Worm (Caenorhabditis elegans) whole organism, L1 larva: ENCODE results near the gene eat-6.

Experiments used
- C04F5.9 ChIP-seq: sonication (generic microtip); optimal IDR thresholded peaks from 2 replicates; lab custom pipeline; 2016; ENCODE audit warnings: missing genetic modification characterization, missing compliant biosample characterization
- blmp-1 ChIP-seq: fragments of 150-350 bp; optimal IDR thresholded peaks from 2 replicates; lab custom pipeline; 2014; ENCODE audit warnings: missing biosample characterization, missing genetic modification characterization
- ceh-8 ChIP-seq: fragments of 200-800 bp; sonication (Bioruptor generic); optimal IDR thresholded peaks from 2 replicates; lab custom pipeline; 2018; ENCODE audit warnings: mild to moderate bottlenecking, missing genetic modification characterization, moderate library complexity, missing compliant biosample characterization
- ceh-82 ChIP-seq, 3 experiments: fragments of 150-350 bp in 1 of 3; sonication (generic microtip) in 2 of 3; optimal IDR thresholded peaks; 2 replicates each; lab custom pipeline; 2014 to 2017; ENCODE audit warnings: missing biosample characterization in 3 of 3, missing genetic modification characterization in 3 of 3
- ceh-90 ChIP-seq: sonication (generic microtip); optimal IDR thresholded peaks from 2 replicates; lab custom pipeline; 2016; ENCODE audit warnings: missing genetic modification characterization, missing compliant biosample characterization
- ces-1 ChIP-seq: fragments of 150-350 bp; optimal IDR thresholded peaks from 2 replicates; lab custom pipeline; 2014; ENCODE audit warnings: missing biosample characterization, missing genetic modification reagents, missing genetic modification characterization
- dsc-1 ChIP-seq: sonication (generic microtip); optimal IDR thresholded peaks from 2 replicates; lab custom pipeline; 2016; ENCODE audit warnings: mild to moderate bottlenecking, missing genetic modification characterization, missing compliant biosample characterization
- efl-1 ChIP-seq, 4 experiments: fragments of 150-350 bp; optimal IDR thresholded peaks in 3 of 4; peaks in 1 of 4; 1 replicate in 1 of 4; 2 replicates in 3 of 4; lab custom pipeline; 2014; ENCODE audit warnings: missing biosample characterization in 2 of 4, missing genetic modification characterization in 2 of 4, missing genetic modification reagents in 2 of 4
- elt-3 ChIP-seq, 6 experiments: fragments of 150-350 bp in 1 of 6; sonication (generic microtip); optimal IDR thresholded peaks; 2 replicates each; lab custom pipeline; 2017 to 2018; ENCODE audit warnings: missing biosample characterization in 6 of 6, missing genetic modification characterization in 6 of 6, inconsistent platforms in 1 of 6
- ets-5 ChIP-seq: fragments of 200-800 bp; sonication (Bioruptor generic); IDR thresholded peaks from 2 replicates; pipeline ENCODE4 v1.3.6; 2022; ENCODE audit warnings: missing genetic modification characterization, missing compliant biosample characterization
- fkh-10 ChIP-seq: sonication (generic microtip); optimal IDR thresholded peaks from 2 replicates; lab custom pipeline; 2017; ENCODE audit warnings: missing biosample characterization, missing genetic modification reagents, missing genetic modification characterization
- fkh-4 ChIP-seq: sonication (generic microtip); optimal IDR thresholded peaks from 2 replicates; lab custom pipeline; 2016; ENCODE audit warnings: missing compliant biosample characterization, missing genetic modification characterization, borderline replicate concordance
- fos-1 ChIP-seq: fragments of 150-350 bp; optimal IDR thresholded peaks from 2 replicates; lab custom pipeline; 2014; ENCODE audit warnings: missing biosample characterization, missing genetic modification characterization
- grh-1 ChIP-seq: fragments of 200-800 bp; sonication (Bioruptor generic); IDR thresholded peaks from 2 replicates; pipeline ENCODE4 v1.3.6; 2022; ENCODE audit warnings: missing genetic modification reagents, missing genetic modification characterization, missing compliant biosample characterization
- hpl-2 ChIP-seq: fragments of 150-350 bp; optimal IDR thresholded peaks from 2 replicates; lab custom pipeline; 2014; ENCODE audit warnings: missing biosample characterization, missing genetic modification reagents, missing genetic modification characterization
- irx-1 ChIP-seq: sonication (generic microtip); optimal IDR thresholded peaks from 2 replicates; lab custom pipeline; 2016; ENCODE audit warnings: missing genetic modification characterization, missing compliant biosample characterization
- isw-1 ChIP-seq: fragments of 200-800 bp; sonication (Bioruptor generic); IDR thresholded peaks from 2 replicates; pipeline ENCODE4 v1.3.6; 2022; ENCODE audit warnings: missing genetic modification characterization, missing compliant biosample characterization
- lin-14 ChIP-seq: fragments of 200-800 bp; sonication (Bioruptor generic); optimal IDR thresholded peaks from 2 replicates; lab custom pipeline; 2018; ENCODE audit warnings: mild to moderate bottlenecking, missing genetic modification characterization, moderate library complexity, missing compliant biosample characterization
- lin-35 ChIP-seq, 2 experiments: fragments of 150-350 bp; optimal IDR thresholded peaks; 2 replicates each; lab custom pipeline; 2014; ENCODE audit warnings: missing biosample characterization in 2 of 2, missing genetic modification characterization in 2 of 2, missing genetic modification reagents in 2 of 2
- lir-3 ChIP-seq: sonication (generic microtip); optimal IDR thresholded peaks from 2 replicates; lab custom pipeline; 2016; ENCODE audit warnings: mild to moderate bottlenecking, missing genetic modification characterization, moderate library complexity, missing compliant biosample characterization; ENCODE audit not compliant: poor library complexity
- lsy-2 ChIP-seq, 2 experiments: fragments of 150-350 bp; optimal IDR thresholded peaks; 2 replicates each; lab custom pipeline; 2014; ENCODE audit warnings: missing biosample characterization in 2 of 2, missing genetic modification characterization in 2 of 2
- mef-2 ChIP-seq: fragments of 150-350 bp; optimal IDR thresholded peaks from 2 replicates; lab custom pipeline; 2014; ENCODE audit warnings: missing biosample characterization, missing genetic modification characterization
- mep-1 ChIP-seq: fragments of 150-350 bp; optimal IDR thresholded peaks from 2 replicates; lab custom pipeline; 2014; ENCODE audit warnings: missing biosample characterization, missing genetic modification characterization
- nhr-19 ChIP-seq: fragments of 200-800 bp; sonication (Bioruptor generic); conservative IDR thresholded peaks from 2 replicates; pipeline ENCODE4 v1.3.6; 2022; ENCODE audit warnings: missing genetic modification characterization, missing compliant biosample characterization
- nhr-47 ChIP-seq: sonication (generic microtip); optimal IDR thresholded peaks from 2 replicates; lab custom pipeline; 2016; ENCODE audit warnings: mild to moderate bottlenecking, missing genetic modification characterization, moderate library complexity, missing compliant biosample characterization
- nhr-76 ChIP-seq: sonication (generic microtip); optimal IDR thresholded peaks from 2 replicates; lab custom pipeline; 2017; ENCODE audit warnings: missing biosample characterization, missing genetic modification characterization
- nhr-84 ChIP-seq: sonication (generic microtip); optimal IDR thresholded peaks from 2 replicates; lab custom pipeline; 2017; ENCODE audit warnings: missing biosample characterization, missing genetic modification characterization
- nhr-85 ChIP-seq: sonication (generic microtip); peaks from one replicate; lab custom pipeline; 2016; ENCODE audit warnings: missing genetic modification characterization, inconsistent platforms, missing compliant biosample characterization
- pqm-1 ChIP-seq: sonication (generic microtip); optimal IDR thresholded peaks from 3 replicates; lab custom pipeline; 2017; ENCODE audit warnings: missing biosample characterization, missing genetic modification characterization
- skn-1 ChIP-seq: fragments of 150-350 bp; optimal IDR thresholded peaks from 2 replicates; lab custom pipeline; 2014; ENCODE audit warnings: missing biosample characterization, missing genetic modification characterization
- snu-23 ChIP-seq: sonication (generic microtip); optimal IDR thresholded peaks from 2 replicates; lab custom pipeline; 2016; ENCODE audit warnings: missing genetic modification characterization, missing compliant biosample characterization
- sox-4 ChIP-seq: sonication (generic microtip); optimal IDR thresholded peaks from 2 replicates; lab custom pipeline; 2016; ENCODE audit warnings: missing genetic modification characterization, missing compliant biosample characterization
- unc-130 ChIP-seq: fragments of 150-350 bp; optimal IDR thresholded peaks from 2 replicates; lab custom pipeline; 2017; ENCODE audit warnings: missing biosample characterization, missing genetic modification characterization, inconsistent platforms

Gene eat-6

DNA sequence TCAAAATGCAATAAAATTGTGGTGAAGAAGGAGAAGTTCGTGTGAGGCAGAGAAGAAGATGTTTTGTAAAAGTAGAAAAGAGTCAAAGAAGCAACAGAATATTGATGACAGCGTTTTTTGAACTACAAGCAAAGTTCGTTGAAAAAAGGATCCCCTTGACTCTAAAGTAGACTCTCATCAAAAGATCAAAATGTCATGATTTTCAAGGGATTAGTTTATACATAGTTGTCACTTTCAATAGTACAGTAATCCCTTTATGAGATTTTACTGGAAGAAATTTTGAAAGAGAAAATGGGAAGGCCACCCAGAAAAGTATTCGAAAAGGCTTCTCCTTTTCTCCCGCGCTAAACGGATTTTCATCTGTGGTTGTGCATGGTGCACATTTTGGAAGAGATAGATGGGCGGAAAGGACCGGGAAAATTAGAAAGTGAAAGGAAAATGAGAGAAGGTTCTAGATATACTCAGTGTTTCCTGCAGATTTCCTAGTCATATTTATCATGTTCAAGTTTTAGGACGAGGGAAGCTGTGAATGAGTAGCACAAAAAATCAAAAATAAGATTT, 16.8 kb downstream of the eat-6 start:
- TF ChIP-seq elt-3 (tag; optimal IDR thresholded peaks at IDR 0.05; lab: Kevin White, UChicago): no peak
- TF ChIP-seq lin-14 (GFP tag; lab: Kevin White, UChicago): peak; percentile 8
- no peak for TF ChIP-seq blmp-1 (tag; lab: Kevin White, UChicago)
- TF ChIP-seq fkh-10 (GFP tag; lab: Kevin White, UChicago): peak; percentile 10
- no peak for TF ChIP-seq mep-1
- TF ChIP-seq ces-1 (GFP tag; lab: Kevin White, UChicago): peak; percentile 12

DNA sequence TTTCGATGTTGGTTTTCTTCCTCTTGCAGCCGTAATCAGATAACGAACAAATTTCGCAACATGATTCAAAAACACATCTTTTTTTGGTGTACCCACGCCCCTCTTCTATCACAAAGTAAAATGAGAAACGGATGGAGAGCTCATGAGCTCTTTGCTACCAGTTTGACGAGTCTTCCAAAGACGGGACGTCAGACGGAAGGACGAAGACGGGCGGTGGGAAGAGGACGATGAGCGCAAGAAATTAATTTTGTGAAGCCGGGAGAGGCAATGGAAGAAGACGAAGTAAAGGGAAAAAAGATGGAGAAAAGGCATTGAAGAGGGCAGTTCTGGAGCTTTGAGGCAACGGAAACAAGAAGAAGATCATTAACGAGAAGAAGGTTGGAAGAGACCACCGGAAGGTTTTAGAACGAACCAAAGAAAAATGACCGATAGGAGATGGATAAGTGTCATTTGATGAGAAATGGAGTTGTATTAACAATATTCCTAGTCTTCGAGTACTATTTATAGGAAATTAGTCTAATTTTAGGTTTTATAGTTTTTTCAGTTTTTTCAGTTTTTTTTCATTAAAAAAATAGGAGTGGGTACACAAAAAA, 18.1 kb downstream of the eat-6 start:
- TF ChIP-seq lin-14 (GFP tag; lab: Kevin White, UChicago): peak; percentile 69
- TF ChIP-seq ceh-82 (tag; optimal IDR thresholded peaks at IDR 0.05; lab: Kevin White, UChicago): peak in 1 of 3 experiments; percentile 12
- no peak for TF ChIP-seq ceh-8 (GFP tag; lab: Kevin White, UChicago)
- TF ChIP-seq fkh-10 (GFP tag; lab: Kevin White, UChicago): no peak
- TF ChIP-seq grh-1: no peak
- no peak for TF ChIP-seq nhr-47 (tag; lab: Kevin White, UChicago)
- TF ChIP-seq ceh-90 (tag; lab: Kevin White, UChicago): no peak
- no peak for TF ChIP-seq lir-3 (tag; lab: Kevin White, UChicago)
- TF ChIP-seq skn-1: no peak
- TF ChIP-seq nhr-76 (tag; lab: Kevin White, UChicago): no peak
- TF ChIP-seq mef-2: no peak
- TF ChIP-seq hpl-2: no peak

DNA sequence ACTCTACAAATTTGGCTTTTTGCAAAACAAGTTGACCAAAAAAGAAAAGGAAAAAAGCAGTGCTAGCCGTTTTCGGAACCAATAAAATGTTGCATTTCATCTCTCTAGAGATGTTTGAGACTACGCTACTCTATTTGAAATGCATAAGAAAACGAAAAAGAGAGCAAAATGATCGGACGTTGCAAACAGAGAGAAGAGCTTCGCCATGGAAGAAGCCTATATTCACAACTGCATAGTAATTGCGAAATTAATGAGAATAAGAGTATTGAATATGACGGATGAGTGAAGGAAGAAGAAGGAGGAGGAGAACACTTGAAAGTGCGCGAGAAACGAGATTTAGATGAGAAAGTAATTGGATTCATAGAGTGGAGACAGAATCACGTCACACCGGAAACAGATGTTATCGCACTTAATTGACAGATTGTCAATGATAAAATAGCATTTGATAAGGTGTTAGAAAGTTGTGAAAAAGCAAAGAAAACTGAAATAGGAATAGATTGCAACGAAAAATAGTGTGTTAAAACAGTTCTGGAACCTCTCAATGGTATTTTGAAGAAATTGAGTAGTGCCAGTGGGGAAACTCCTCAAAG, 23.9 kb downstream of the eat-6 start:
- TF ChIP-seq lsy-2 (tag; optimal IDR thresholded peaks at IDR 0.05; lab: Kevin White, UChicago) (no peak), nhr-84 (tag; lab: Kevin White, UChicago) (no peak), ceh-82 (tag; optimal IDR thresholded peaks at IDR 0.05; lab: Kevin White, UChicago) (peak in 1 of 3 experiments; percentile 10), nhr-85 (tag; lab: Kevin White, UChicago) (peak; percentile 13), dsc-1 (no peak), blmp-1 (tag; lab: Kevin White, UChicago) (peak; percentile 34), efl-1 (optimal IDR thresholded peaks at IDR 0.05; lab: Kevin White, UChicago) (no peak), efl-1 (GFP tag; optimal IDR thresholded peaks at IDR 0.05 in 1 of 2; lab: Kevin White, UChicago) (peak in 1 of 2 experiments; percentile 6), lin-14 (GFP tag; lab: Kevin White, UChicago) (peak; percentile 8), sox-4 (tag; lab: Kevin White, UChicago) (no peak), mef-2 (no peak)
- TF ChIP-seq, all 84 proteins: peak for 5

DNA sequence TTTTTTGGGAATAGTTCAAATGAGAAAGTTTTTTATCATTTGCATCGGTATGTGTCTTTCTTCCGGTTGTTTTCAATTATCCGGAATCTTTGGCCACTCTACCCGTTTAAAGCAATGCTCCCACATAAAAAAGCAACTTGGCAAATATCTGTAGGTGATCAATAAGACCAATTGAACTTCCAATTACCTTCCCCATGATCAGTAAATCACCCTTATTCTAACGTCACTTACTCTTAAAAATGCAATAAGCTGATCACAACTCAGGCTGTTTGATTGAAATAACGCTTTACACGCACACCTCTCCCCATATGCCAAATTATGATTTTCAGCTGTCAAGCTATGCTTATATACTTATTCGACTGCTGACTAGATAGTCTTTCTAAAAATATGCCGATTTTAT, 34.1 kb downstream of the eat-6 start, which contains the start of gene C34B4.5:
TSS of gene C34B4.5 (plus strand) at position 301 of the 400 bp plus-strand sequence.
- TF ChIP-seq pqm-1 (tag; lab: Kevin White, UChicago) (no peak), isw-1 (GFP tag; lab: Robert Waterston, UW) (no peak), nhr-19 (GFP tag; lab: Robert Waterston, UW) (no peak), fos-1 (tag; lab: Kevin White, UChicago) (no peak), lin-35 (GFP tag; optimal IDR thresholded peaks at IDR 0.05; lab: Kevin White, UChicago) (no peak), irx-1 (no peak), ets-5 (GFP tag; lab: Robert Waterston, UW) (no peak), snu-23 (GFP tag; lab: Kevin White, UChicago) (no peak), C04F5.9 (tag; lab: Kevin White, UChicago) (no peak), unc-130 (tag; lab: Kevin White, UChicago) (no peak), fkh-4 (tag; lab: Kevin White, UChicago) (no peak), grh-1 (no peak)
